Worm (Caenorhabditis elegans): ENCODE measurements around the gene F32D1.3.

DNA sequence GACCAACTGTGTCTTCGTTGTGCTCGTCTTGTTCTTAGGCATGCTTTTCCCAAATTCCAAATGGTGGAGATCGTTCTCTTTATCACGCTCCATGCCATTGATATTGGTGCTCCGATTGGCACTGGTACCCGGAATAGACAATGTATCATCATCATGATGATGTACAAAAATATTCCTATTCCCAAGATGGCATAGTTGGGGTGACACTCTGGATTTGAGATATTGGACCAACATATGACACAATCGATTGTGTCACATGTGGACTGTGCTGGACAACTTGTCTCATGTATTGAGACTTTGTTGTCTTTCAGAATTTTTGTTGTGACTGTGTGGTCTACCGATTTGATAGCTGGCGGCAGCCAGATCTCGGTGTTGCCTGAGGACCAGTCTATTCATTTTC is 57.1 kb downstream of the F32D1.3 start:
- TF ChIP-seq W03F9.2 (tag; optimal IDR thresholded peaks at IDR 0.05) (no peak), him-1 (tag; optimal IDR thresholded peaks at IDR 0.05) (no peak)
